Fruit fly (Drosophila melanogaster): ENCODE measurements around the gene ClC-a.

DNA sequence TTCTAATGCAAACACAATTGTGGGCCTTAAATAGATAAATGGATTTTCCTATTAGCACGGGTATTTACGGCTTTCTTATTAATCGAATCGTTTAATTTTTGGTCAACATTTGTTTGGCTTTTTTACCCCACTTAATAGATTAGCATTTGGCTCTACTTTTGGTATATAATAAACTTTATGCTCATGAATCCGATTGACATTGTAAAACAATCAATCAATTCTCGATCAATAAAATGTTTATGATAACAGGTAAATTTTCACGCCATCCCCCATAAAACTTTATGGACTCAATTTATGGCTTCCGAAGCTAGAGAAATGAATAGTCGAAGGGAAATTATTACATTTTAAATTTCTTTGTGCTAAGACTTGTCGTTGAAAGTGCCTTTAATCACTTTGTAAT, 3.4 kb downstream of the ClC-a start:
- no peak for TF ChIP-seq insv (optimal IDR thresholded peaks at IDR 0.05)
- TF ChIP-seq Sin3A (optimal IDR thresholded peaks at IDR 0.05), result no peak
- no peak for TF ChIP-seq psq (optimal IDR thresholded peaks at IDR 0.05)
- TF ChIP-seq Myc (optimal IDR thresholded peaks at IDR 0.05), result no peak

All from Kc167 (cell line).